Fruit fly (Drosophila melanogaster) whole organism, embryonic: ENCODE measurements around the gene CG13408.

Source experiments
- CG15073 ChIP-seq: fragments of 200-800 bp; sonication (Bioruptor generic); optimal IDR thresholded peaks from 2 replicates; lab custom pipeline; 2016; ENCODE audit warnings: missing biosample characterization, missing genetic modification characterization
- CG4404 ChIP-seq: fragments of 200-800 bp; sonication (Bioruptor generic); IDR thresholded peaks from 2 replicates; pipeline ENCODE4 v1.3.6; 2022; ENCODE audit warnings: missing biosample characterization, missing genetic modification characterization
- Lim3 ChIP-seq: fragments of 200-800 bp; sonication (Bioruptor generic); IDR thresholded peaks from 2 replicates; pipeline ENCODE4 v1.3.6; 2022; ENCODE audit warnings: missing biosample characterization, missing genetic modification characterization

- TF ChIP-seq CG15073 (no peak), Lim3 (GFP tag; lab: Robert Waterston, UW) (no peak), CG4404 (GFP tag; lab: Robert Waterston, UW) (no peak)
Observed at dm6 chr3R:22071628-22072027, 8.6 kb upstream of the CG13408 start.
